Worm (Caenorhabditis elegans) whole organism, L4/young adult: ENCODE data around the gene F47E1.20.

Experiments used
- W03F9.2 ChIP-seq: fragments of 150-350 bp; optimal IDR thresholded peaks from 2 replicates; lab custom pipeline; 2014; ENCODE audit warnings: missing biosample characterization, missing genetic modification characterization
- dao-5 ChIP-seq: sonication (generic microtip); optimal IDR thresholded peaks from 2 replicates; lab custom pipeline; 2016; ENCODE audit warnings: missing genotype, missing genetic modification characterization, moderate library complexity, missing compliant biosample characterization
- him-1 ChIP-seq: sonication (generic microtip); optimal IDR thresholded peaks from 2 replicates; lab custom pipeline; 2016; ENCODE audit warnings: missing genotype, missing genetic modification reagents, missing genetic modification characterization, missing compliant biosample characterization

Gene F47E1.20

ce11 chrX:9045913-9046312, 2.8 kb upstream of the F47E1.20 start, which contains the start of gene prdm-14:
Gene prdm-14, plus strand, starts transcription at chrX:9046213.
- TF ChIP-seq him-1 (tag; lab: Kevin White, UChicago) = no peak
- no peak for TF ChIP-seq dao-5 (tag; lab: Kevin White, UChicago)
- no peak for TF ChIP-seq W03F9.2 (tag; lab: Kevin White, UChicago)

DNA sequence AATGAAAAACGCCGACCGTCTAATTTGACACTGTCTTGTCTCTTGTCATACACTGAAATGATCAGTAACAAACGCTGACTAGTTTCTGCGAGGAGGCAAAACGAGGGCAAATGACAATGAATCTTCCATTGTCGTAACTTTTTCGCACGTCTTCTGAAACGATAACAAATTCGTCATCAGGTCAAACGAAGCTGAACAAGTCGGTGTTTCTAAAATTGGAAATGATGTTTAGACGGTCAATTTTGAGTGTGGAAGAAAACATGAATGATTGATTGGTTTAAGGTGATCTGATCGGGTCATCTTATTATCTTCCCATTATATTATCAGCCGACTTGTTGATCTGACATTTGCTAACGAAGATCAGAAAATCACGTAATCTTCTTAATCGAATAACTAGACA, 4.7 kb downstream of the F47E1.20 start:
- no peak for TF ChIP-seq W03F9.2 (tag; lab: Kevin White, UChicago)
- no peak for TF ChIP-seq dao-5 (tag; lab: Kevin White, UChicago)
- no peak for TF ChIP-seq him-1 (tag; lab: Kevin White, UChicago)

DNA sequence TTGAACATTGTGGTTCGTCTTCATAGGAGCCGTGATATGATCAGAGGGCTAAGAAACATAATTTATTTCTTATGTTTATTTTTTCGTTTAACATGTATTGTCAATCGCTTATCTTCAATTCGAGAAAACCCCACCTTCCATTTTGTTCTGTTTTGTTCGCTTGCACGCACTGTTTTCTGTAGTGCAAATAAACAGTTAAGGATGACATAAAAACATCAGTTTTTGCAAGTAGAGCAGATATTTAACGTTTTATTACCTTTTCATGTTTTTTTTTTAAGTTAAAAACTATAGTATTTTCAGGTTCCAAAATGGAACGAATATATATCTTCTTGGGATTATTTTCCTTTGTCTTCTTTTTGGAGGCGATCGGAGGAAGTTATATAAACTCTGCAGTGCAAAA, 8.6 kb downstream of the F47E1.20 start, which contains the start of gene F47E1.2:
TSS of gene F47E1.2 (plus strand) at position 301 of the 400 bp plus-strand sequence.
- TF ChIP-seq him-1 (tag; lab: Kevin White, UChicago) = no peak
- no peak for TF ChIP-seq dao-5 (tag; lab: Kevin White, UChicago)
- TF ChIP-seq W03F9.2 (tag; lab: Kevin White, UChicago) = no peak

- TF ChIP-seq W03F9.2 (tag; lab: Kevin White, UChicago) (no peak), him-1 (tag; lab: Kevin White, UChicago) (no peak), dao-5 (tag; lab: Kevin White, UChicago) (no peak)
Observed at ce11 chrX:9062523-9062922, 13.8 kb downstream of the F47E1.20 start, which contains the start of gene F47E1.4. Gene F47E1.4, plus strand, starts transcription at chrX:9062823.

- TF ChIP-seq W03F9.2 (tag; lab: Kevin White, UChicago) = no peak
- no peak for TF ChIP-seq him-1 (tag; lab: Kevin White, UChicago)
- no peak for TF ChIP-seq dao-5 (tag; lab: Kevin White, UChicago)
Observed at ce11 chrX:9063439-9063838, 14.7 kb downstream of the F47E1.20 start.

- TF ChIP-seq dao-5 (tag; lab: Kevin White, UChicago) (no peak), him-1 (tag; lab: Kevin White, UChicago) (no peak), W03F9.2 (tag; lab: Kevin White, UChicago) (no peak)
Observed at ce11 chrX:9067230-9067822, 18.6 kb downstream of the F47E1.20 start.

ce11 chrX:9068075-9068474, 19.3 kb downstream of the F47E1.20 start:
- no peak for TF ChIP-seq him-1 (tag; lab: Kevin White, UChicago)
- TF ChIP-seq dao-5 (tag; lab: Kevin White, UChicago) = no peak
- no peak for TF ChIP-seq W03F9.2 (tag; lab: Kevin White, UChicago)

- TF ChIP-seq W03F9.2 (tag; lab: Kevin White, UChicago) (no peak), him-1 (tag; lab: Kevin White, UChicago) (no peak), dao-5 (tag; lab: Kevin White, UChicago) (no peak)
Observed at ce11 chrX:9069070-9069469, 20.3 kb downstream of the F47E1.20 start.

- TF ChIP-seq him-1 (tag; lab: Kevin White, UChicago) (no peak), W03F9.2 (tag; lab: Kevin White, UChicago) (no peak), dao-5 (tag; lab: Kevin White, UChicago) (no peak)
Observed at ce11 chrX:9074497-9074896, 25.7 kb downstream of the F47E1.20 start.

DNA sequence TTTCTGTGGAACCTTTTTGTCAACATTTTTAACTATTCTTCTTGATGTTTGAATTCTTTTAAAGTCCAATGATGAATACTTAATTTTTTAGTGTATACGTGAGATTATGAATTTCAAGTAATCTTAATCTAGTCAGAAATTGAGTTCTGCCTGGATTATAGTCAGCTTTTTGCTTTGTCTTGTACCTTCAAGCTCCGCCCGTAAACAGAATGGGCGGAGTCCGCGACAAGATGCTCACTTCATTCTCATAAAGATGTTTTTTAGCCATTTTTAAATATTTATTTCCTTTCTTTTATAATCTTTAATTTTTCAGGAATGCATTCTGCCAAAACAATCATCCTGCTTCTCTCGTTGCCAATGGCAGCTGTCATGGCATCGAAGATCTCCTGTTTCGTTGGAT, 28.1 kb downstream of the F47E1.20 start, which contains the start of gene F47E1.1:
TSS of gene F47E1.1 (plus strand) at position 301 of the 400 bp plus-strand sequence.
- TF ChIP-seq him-1 (tag; lab: Kevin White, UChicago) = no peak
- TF ChIP-seq W03F9.2 (tag; lab: Kevin White, UChicago) = no peak
- no peak for TF ChIP-seq dao-5 (tag; lab: Kevin White, UChicago)

DNA sequence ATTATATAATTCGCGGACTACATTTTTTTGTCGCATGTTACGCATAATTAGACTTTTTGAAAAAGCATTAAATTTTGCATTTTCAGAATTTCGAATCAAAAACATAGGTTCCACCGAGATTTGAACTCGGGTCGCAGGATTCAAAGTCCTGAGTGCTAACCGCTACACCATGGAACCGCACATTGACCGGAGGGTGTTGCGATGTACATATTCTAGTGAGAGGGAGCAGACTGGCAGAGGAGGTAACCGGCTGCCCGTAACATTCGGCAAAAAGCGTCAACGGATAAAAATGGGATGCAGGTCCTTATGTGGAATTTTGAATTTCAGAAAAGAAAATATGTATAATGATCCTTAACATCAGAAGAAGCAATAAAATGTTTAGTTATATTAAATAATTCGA, 29.4 kb downstream of the F47E1.20 start:
- TF ChIP-seq dao-5 (tag; lab: Kevin White, UChicago) (peak; percentile 40), him-1 (tag; lab: Kevin White, UChicago) (peak; percentile 19), W03F9.2 (tag; lab: Kevin White, UChicago) (peak; percentile 14)

DNA sequence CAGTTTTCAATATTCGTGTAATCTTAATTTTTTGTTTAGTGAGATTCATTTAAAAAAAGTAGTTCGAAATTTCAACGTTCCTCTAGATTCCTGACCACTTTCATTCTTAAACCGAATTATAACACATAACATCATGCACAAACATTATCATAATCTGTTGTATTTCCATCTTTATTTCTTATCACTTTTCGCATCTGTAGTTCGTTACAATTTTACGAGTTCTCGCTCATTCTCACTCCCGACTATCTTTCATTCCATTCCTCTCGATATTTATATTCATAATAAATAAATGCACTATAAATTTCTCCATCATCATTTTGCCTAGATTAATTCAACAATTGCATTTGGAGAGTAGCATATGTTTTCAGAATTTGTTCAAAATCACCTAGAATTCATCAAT, 32.5 kb downstream of the F47E1.20 start:
- TF ChIP-seq W03F9.2 (tag; lab: Kevin White, UChicago) = no peak
- TF ChIP-seq dao-5 (tag; lab: Kevin White, UChicago) = no peak
- no peak for TF ChIP-seq him-1 (tag; lab: Kevin White, UChicago)

ce11 chrX:9082646-9083045, 33.9 kb downstream of the F47E1.20 start, which contains the start of gene ajm-1:
Gene ajm-1, plus strand, starts transcription at chrX:9082946.
- no peak for TF ChIP-seq him-1 (tag; lab: Kevin White, UChicago)
- no peak for TF ChIP-seq dao-5 (tag; lab: Kevin White, UChicago)
- no peak for TF ChIP-seq W03F9.2 (tag; lab: Kevin White, UChicago)

ce11 chrX:9085864-9086263, 37.1 kb downstream of the F47E1.20 start:
- TF ChIP-seq W03F9.2 (tag; lab: Kevin White, UChicago) (no peak), dao-5 (tag; lab: Kevin White, UChicago) (no peak), him-1 (tag; lab: Kevin White, UChicago) (no peak)
